Fruit fly (Drosophila melanogaster) ovary, adult (tissue): ENCODE measurements around the gene CG8176.
A peak's percentile ranks its signal among the peaks of the same experiment; 100 is the strongest.

ENCODE experiments used
- CG17801 ChIP-seq: fragments of 200-800 bp; optimal IDR thresholded peaks from 2 replicates; lab custom pipeline; 2019; ENCODE audit warnings: missing biosample characterization, mild to moderate bottlenecking, missing genetic modification characterization, moderate library complexity; ENCODE audit not compliant: partially characterized antibody

The CG8176 gene

DNA sequence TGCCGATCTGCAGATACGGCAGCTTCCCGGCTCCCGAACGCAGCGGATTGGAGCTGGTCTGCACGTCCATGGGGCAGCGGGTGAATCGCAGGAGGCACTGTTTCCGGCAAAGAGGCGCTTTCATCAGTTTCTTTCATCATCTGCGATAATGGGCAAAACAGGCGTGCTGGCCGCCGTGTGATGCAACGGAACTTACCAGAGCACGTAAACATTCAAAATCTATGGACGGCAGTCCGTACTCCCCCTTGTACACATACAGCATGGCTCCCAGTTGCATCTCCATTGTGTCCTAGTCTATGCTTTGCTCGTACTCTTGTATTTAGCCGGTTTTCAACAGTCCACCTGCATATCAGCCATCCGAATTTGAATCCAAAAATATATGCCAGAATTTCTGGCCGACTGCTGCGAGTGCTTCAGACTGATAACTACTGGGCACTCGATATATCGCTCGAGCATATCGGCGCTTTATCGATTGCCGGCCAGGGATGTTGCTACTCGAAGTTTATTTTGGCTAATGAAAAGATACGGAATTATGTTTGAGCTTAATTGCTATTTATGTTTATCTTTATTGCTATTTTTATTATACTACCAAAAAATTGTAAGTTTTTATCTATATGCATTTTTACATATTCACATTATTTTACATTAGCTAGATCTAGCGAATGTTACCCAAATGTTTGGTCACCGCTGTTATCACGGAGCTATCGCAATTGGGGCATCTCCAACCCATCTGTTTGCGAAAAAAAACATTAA, 47.6 kb downstream of the CG8176 start, which contains the start of the genes CG9393 and Vps45:
Gene CG9393, minus strand, starts transcription at position 434 of the 753 bp plus-strand sequence.
Gene Vps45, plus strand, starts transcription at position 685 of the 753 bp plus-strand sequence.
- peak; percentile 15 for TF ChIP-seq CG17801 (GFP tag; lab: Kevin White, UChicago)

DNA sequence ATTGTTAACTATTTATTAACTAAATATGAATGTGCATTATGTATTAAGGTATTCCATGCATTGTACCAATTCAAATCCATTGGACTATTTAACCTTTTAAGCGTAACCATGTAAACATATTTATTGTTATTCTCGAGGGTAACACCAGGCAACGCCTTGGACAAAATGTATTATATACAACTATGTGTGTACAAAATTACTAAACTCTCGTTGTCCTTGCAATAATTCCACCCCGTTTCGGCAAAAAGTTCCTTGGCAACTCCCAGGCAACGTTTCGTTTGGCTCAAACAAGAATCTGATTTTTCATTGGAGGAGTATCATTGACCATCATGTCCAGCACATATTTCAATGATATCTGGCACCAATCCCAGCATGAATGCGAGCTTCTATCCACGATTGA, 50.1 kb downstream of the CG8176 start, which contains the start of gene CG16789:
Gene CG16789, plus strand, starts transcription at position 301 of the 400 bp plus-strand sequence.
- no peak for TF ChIP-seq CG17801 (GFP tag; lab: Kevin White, UChicago)

DNA sequence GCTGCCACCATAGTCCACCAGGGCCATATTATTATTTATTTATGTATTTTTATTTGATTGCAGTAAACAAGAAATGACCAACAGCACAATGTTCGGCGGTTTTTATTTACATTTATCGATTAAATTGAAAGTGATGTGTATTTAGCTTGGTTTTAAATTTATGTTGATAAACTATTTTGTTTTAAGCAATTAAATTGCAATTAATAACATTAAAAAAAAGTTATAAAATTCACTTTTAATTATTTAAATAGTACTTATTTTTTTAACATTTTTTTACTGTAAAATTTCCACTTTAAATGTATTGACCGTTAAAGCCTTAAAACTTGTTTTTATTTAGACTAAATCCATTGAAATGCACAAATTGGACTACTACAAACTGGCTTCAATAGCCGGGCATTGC, 54.3 kb downstream of the CG8176 start, which contains the start of gene CG16790:
Gene CG16790, minus strand, starts transcription at position 101 of the 400 bp plus-strand sequence.
- no peak for TF ChIP-seq CG17801 (GFP tag; lab: Kevin White, UChicago)

DNA sequence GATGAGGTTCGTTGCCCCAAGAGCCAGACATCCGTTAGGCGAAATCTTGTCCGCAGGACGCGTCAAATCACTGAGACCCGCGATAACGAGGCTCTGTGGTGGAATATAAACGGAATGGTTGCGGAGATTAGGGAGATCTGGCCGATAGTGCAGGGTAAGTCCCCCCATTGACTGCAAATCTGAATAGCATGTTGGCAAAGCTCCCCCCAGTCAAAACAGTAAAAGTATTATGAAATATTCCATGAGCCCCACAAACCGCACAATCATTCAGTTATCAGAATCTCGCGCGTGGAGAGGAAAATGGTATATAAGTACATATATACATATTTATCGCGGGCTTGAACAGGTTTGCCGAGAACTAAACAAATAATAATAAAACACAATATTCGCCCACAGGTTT, 54.9 kb downstream of the CG8176 start:
- no peak for TF ChIP-seq CG17801 (GFP tag; lab: Kevin White, UChicago)

DNA sequence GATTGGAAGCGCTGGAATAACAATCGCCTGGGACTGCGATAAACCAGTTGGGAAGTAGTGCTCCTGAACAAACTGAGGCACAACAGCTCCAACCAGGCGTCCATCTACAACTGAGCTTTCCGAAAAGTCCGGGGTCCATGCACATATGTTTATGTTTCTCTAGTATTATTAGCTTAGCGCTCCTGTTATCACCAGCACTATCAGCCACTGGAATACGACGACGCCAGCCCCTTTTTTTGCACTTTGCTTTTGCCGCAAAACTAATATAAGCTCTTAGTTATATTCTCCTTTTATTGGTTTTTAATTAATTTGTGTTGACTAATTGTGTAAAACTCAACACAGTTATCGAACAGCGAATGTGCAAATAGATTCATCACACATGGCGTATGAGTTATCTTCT, 55.7 kb downstream of the CG8176 start, which contains the start of gene CG9396:
Gene CG9396, minus strand, starts transcription at position 101 of the 400 bp plus-strand sequence.
- TF ChIP-seq CG17801 (GFP tag; lab: Kevin White, UChicago) = no peak

DNA sequence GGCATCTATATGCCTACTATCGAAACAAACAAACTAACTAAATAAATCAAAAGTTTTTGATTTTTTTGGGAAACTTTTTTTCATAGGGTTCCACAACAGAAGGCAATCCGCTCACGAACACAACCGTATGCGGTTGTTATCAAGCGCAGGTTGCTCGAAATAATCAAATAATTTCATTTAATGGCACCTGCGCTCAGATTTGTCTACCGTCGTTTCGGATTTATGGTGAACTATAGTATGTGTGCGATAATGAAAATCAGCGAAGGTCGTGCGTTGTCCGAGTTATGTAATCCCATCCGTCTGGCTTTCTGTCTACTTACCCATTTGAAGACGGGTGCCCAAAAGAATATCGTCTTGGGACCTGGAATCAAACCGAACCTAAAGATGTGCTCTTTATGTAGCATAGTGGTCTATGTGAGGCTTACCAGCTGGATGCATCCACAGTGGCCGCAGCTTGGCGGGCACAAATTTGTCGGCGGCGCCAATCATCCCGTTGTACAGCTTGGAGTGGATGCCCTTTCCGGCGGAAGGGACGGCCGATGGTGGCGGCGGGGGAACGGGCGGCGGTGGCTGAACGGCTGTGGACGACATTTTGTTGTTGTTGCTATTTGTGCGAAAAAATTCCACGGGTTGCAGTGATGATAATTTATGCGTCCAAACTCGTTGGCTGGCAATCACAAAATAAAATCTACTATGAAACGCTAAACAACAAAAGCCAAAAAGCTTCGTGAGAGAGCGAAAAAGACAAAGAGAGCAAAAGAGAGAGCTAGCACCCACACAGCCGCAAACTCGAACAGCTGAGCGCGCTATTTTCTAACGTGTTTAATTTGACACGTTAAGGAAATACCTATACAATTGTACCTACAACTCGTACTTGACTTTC, 57.4 kb downstream of the CG8176 start:
- no peak for TF ChIP-seq CG17801 (GFP tag; lab: Kevin White, UChicago)

DNA sequence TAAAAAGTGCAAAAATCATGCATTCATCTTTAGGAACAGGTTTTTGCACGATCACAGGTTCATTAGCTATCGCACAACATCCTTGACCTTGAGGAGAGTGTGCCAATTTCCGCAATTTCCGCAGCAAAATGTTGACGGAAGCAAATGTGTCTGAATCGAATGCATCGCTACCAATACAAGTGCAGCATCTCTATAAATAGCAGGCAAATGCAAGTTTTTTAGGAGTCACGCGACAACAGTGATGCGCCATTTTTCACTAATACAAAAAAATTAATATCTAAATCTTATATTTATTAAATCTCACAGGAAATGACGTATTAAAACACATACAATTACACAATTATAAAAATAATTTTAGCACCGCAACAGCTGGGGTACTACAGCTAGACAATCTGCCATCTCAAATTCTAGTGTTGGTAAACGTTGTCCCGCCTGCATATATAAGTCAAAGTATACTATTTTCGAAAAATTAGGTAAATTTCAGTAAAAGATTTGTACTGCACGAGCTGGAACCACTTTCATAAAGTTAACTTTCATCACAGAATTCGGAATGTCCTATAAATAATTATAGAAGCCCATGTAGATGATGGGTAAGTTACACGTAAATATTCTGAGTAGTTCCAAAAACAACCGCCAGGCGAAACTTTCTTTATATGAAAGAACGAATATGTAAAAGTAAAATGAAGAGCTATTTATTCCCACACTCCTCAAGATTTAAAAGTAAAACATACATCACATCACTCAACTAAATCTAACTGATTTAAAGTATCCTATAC, 58.2 kb downstream of the CG8176 start, which contains the start of gene CG9399:
Gene CG9399, minus strand, starts transcription at position 400 of the 776 bp plus-strand sequence.
- TF ChIP-seq CG17801 (GFP tag; lab: Kevin White, UChicago) = peak; percentile 96
